Worm (Caenorhabditis elegans) whole organism, L2 larva: Measurements from ENCODE around the gene C31E10.5.

Experiments used
- C34F6.9 ChIP-seq: fragments of 150-350 bp; optimal IDR thresholded peaks from 2 replicates; lab custom pipeline; 2014; ENCODE audit warnings: missing biosample characterization, missing genetic modification characterization
- ZK546.5 ChIP-seq: sonication (generic microtip); optimal IDR thresholded peaks from 2 replicates; lab custom pipeline; 2017; ENCODE audit warnings: missing biosample characterization, missing genetic modification characterization
- alr-1 ChIP-seq: fragments of 150-350 bp; optimal IDR thresholded peaks from 2 replicates; lab custom pipeline; 2014; ENCODE audit warnings: missing biosample characterization, missing genetic modification characterization
- elt-3 ChIP-seq: sonication (generic microtip); optimal IDR thresholded peaks from 2 replicates; lab custom pipeline; 2017; ENCODE audit warnings: missing biosample characterization, missing genetic modification characterization
- lin-13 ChIP-seq: fragments of 150-350 bp; optimal IDR thresholded peaks from 2 replicates; lab custom pipeline; 2014; ENCODE audit warnings: missing biosample characterization, missing genetic modification reagents, missing genetic modification characterization
- mdl-1 ChIP-seq, 2 experiments: fragments of 150-350 bp in 1 of 2; sonication (generic microtip) in 1 of 2; optimal IDR thresholded peaks; 2 replicates each; lab custom pipeline; 2017; ENCODE audit warnings: missing biosample characterization in 2 of 2, missing genetic modification characterization in 2 of 2
- nhr-11 ChIP-seq: fragments of 150-350 bp; optimal IDR thresholded peaks from 2 replicates; lab custom pipeline; 2014; ENCODE audit warnings: missing biosample characterization, missing genetic modification characterization
- nhr-23 ChIP-seq: fragments of 150-350 bp; optimal IDR thresholded peaks from 2 replicates; lab custom pipeline; 2014; ENCODE audit warnings: missing biosample characterization, missing genetic modification reagents, missing genetic modification characterization
- nhr-6 ChIP-seq: fragments of 150-350 bp; optimal IDR thresholded peaks from 2 replicates; lab custom pipeline; 2014; ENCODE audit warnings: missing biosample characterization, missing genetic modification characterization
- sem-4 ChIP-seq: fragments of 150-350 bp; optimal IDR thresholded peaks from 2 replicates; lab custom pipeline; 2014; ENCODE audit warnings: missing biosample characterization, missing genetic modification reagents, missing genetic modification characterization
- snpc-4 ChIP-seq: fragments of 150-350 bp; optimal IDR thresholded peaks from 2 replicates; lab custom pipeline; 2014; ENCODE audit warnings: missing biosample characterization, missing genetic modification characterization
- unc-62 ChIP-seq: fragments of 150-350 bp; optimal IDR thresholded peaks from 2 replicates; lab custom pipeline; 2014; ENCODE audit warnings: missing biosample characterization, missing genetic modification reagents, missing genetic modification characterization

DNA sequence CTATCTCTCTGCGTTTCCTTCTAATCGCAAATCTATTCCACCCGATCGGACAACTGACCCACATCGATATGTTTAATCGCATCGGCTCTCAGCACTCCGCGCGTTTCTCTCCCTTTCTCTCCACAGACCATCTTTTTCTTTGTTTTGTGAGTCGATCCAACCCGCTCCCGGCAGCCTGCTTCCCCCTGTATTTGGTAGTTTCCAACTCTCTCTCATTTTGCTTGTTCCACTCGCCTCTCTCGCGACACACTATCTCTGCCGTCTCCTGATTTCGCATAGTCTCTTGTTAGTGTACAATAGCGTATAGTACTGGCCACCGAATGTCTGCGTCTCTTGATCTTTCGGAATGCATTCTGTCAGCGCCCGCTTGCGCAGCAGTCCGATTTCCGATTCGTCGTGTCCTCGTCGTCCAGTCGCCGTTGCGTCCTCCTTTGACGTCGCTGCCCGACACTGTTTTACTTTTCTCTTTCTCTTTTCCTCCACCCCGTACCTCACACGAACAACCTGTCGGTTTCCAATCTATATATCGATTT, 44.9 kb downstream of the C31E10.5 start:
- no peak for TF ChIP-seq elt-3 (tag; lab: Kevin White, UChicago)
- TF ChIP-seq ZK546.5, result no peak
- no peak for TF ChIP-seq nhr-11 (tag; lab: Kevin White, UChicago)
- no peak for TF ChIP-seq alr-1
- TF ChIP-seq unc-62 (GFP tag; lab: Kevin White, UChicago), result no peak
- no peak for TF ChIP-seq snpc-4 (tag; lab: Kevin White, UChicago)
- peak; percentile 25 for TF ChIP-seq C34F6.9 (tag; lab: Kevin White, UChicago)
- TF ChIP-seq mdl-1 (tag; optimal IDR thresholded peaks at IDR 0.05; lab: Kevin White, UChicago), result no peak
- no peak for TF ChIP-seq sem-4 (tag; lab: Kevin White, UChicago)
- no peak for TF ChIP-seq nhr-23 (tag; lab: Kevin White, UChicago)
- no peak for TF ChIP-seq nhr-6
- peak; percentile 8 for TF ChIP-seq lin-13 (GFP tag; lab: Kevin White, UChicago)
